Worm (Caenorhabditis elegans) whole organism, L1 larva: ENCODE results near the gene mxl-1.

ENCODE experiments used
- aha-1 ChIP-seq: fragments of 150-350 bp; optimal IDR thresholded peaks from 2 replicates; lab custom pipeline; 2014; ENCODE audit warnings: missing biosample characterization, missing genetic modification characterization
- egl-27 ChIP-seq, 2 experiments: fragments of 150-350 bp in 1 of 2; sonication (generic microtip); optimal IDR thresholded peaks; 3 replicates each; lab custom pipeline; 2017 to 2018; ENCODE audit warnings: missing biosample characterization in 2 of 2, missing genetic modification characterization in 2 of 2, missing genetic modification reagents in 2 of 2
- lin-39 ChIP-seq: fragments of 150-350 bp; optimal IDR thresholded peaks from 2 replicates; lab custom pipeline; 2014; ENCODE audit warnings: missing biosample characterization, missing genetic modification reagents, missing genetic modification characterization
- lir-3 ChIP-seq: sonication (generic microtip); optimal IDR thresholded peaks from 2 replicates; lab custom pipeline; 2016; ENCODE audit warnings: mild to moderate bottlenecking, missing genetic modification characterization, moderate library complexity, missing compliant biosample characterization; ENCODE audit not compliant: poor library complexity
- lsy-2 ChIP-seq, 2 experiments: fragments of 150-350 bp; optimal IDR thresholded peaks; 2 replicates each; lab custom pipeline; 2014; ENCODE audit warnings: missing biosample characterization in 2 of 2, missing genetic modification characterization in 2 of 2
- nhr-237 ChIP-seq: fragments of 150-350 bp; optimal IDR thresholded peaks from 2 replicates; lab custom pipeline; 2014; ENCODE audit warnings: missing biosample characterization, missing genetic modification characterization
- skn-1 ChIP-seq: fragments of 150-350 bp; optimal IDR thresholded peaks from 2 replicates; lab custom pipeline; 2014; ENCODE audit warnings: missing biosample characterization, missing genetic modification characterization
- tbx-2 ChIP-seq: sonication (generic microtip); optimal IDR thresholded peaks from 2 replicates; lab custom pipeline; 2016; ENCODE audit warnings: missing genetic modification characterization, missing compliant biosample characterization
- zag-1 ChIP-seq: fragments of 150-350 bp; optimal IDR thresholded peaks from 2 replicates; lab custom pipeline; 2014; ENCODE audit warnings: missing biosample characterization, missing genetic modification characterization

DNA sequence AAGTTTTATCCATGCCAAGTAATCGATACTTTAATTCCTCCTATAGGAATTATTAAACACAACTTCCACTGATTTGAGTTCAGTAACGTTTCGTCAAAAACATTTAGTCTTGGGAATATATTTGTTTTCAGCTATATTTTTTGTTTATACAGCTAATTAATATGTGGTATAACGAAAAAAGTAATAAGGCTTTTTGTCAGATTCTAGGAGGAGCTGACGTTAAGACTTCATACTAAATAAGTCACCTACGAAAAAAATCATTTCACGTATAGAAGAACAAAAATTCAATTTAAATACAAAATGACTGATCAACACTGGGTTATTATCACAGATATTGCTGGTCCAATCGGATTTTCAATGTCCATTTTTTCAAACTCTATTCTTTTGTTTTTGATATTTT, 24.2 kb downstream of the mxl-1 start, which contains the start of gene str-115:
- TF ChIP-seq nhr-237, result no peak
- no peak for TF ChIP-seq lir-3
- no peak for TF ChIP-seq tbx-2 (tag; lab: Kevin White, UChicago)
- TF ChIP-seq zag-1 (tag; lab: Kevin White, UChicago), result no peak
- TF ChIP-seq aha-1 (tag; lab: Kevin White, UChicago), result no peak
- no peak for TF ChIP-seq skn-1 (tag; lab: Kevin White, UChicago)
- no peak for TF ChIP-seq lin-39 (tag; lab: Kevin White, UChicago)
- no peak for TF ChIP-seq lsy-2 (tag; optimal IDR thresholded peaks at IDR 0.05; lab: Kevin White, UChicago)
- TF ChIP-seq egl-27 (tag; optimal IDR thresholded peaks at IDR 0.05; lab: Kevin White, UChicago), result no peak
